Fruit fly (Drosophila melanogaster) whole organism, embryonic: ENCODE measurements around the gene CG6028.

ENCODE experiments used
- Adf1 ChIP-seq: fragments of 200-800 bp; sonication (Bioruptor generic); IDR thresholded peaks from 2 replicates; pipeline ENCODE4 v1.3.6; 2022; ENCODE audit warnings: missing biosample characterization, missing genetic modification characterization
- CG10267 ChIP-seq: fragments of 200-800 bp; sonication (Bioruptor generic); optimal IDR thresholded peaks from 2 replicates; lab custom pipeline; 2018; ENCODE audit warnings: missing biosample characterization, mild to moderate bottlenecking, missing genetic modification characterization, moderate library complexity
- CG11504 ChIP-seq: fragments of 200-800 bp; sonication (Bioruptor generic); optimal IDR thresholded peaks from 3 replicates; lab custom pipeline; 2019; ENCODE audit warnings: missing biosample characterization, mild to moderate bottlenecking, missing genetic modification characterization, moderate library complexity
- CG13287 ChIP-seq: fragments of 200-800 bp; sonication (Bioruptor generic); IDR thresholded peaks from 2 replicates; pipeline ENCODE4 v1.3.6; 2022; ENCODE audit warnings: missing biosample characterization, missing genetic modification characterization; ENCODE audit not compliant: partially characterized antibody
- CG13296 ChIP-seq: fragments of 200-800 bp; sonication (Bioruptor generic); optimal IDR thresholded peaks from 3 replicates; lab custom pipeline; 2018; ENCODE audit warnings: missing biosample characterization, mild to moderate bottlenecking, missing genetic modification characterization
- CG14667 ChIP-seq: fragments of 200-800 bp; sonication (Bioruptor generic); IDR thresholded peaks from 2 replicates; pipeline ENCODE4 v1.3.6; 2022; ENCODE audit warnings: missing biosample characterization, missing genetic modification characterization
- CG15011 ChIP-seq: fragments of 200-800 bp; sonication (Bioruptor generic); optimal IDR thresholded peaks from 3 replicates; lab custom pipeline; 2018; ENCODE audit warnings: missing biosample characterization, mild to moderate bottlenecking, missing genetic modification characterization
- CG16779 ChIP-seq: fragments of 200-800 bp; sonication (Bioruptor generic); IDR thresholded peaks from 2 replicates; pipeline ENCODE4 v1.3.6; 2022; ENCODE audit warnings: missing biosample characterization, missing genetic modification characterization
- CG31441 ChIP-seq: fragments of 200-800 bp; sonication (Bioruptor generic); IDR thresholded peaks from 2 replicates; pipeline ENCODE4 v1.3.6; 2022; ENCODE audit warnings: missing biosample characterization, missing genetic modification characterization
- CG4328 ChIP-seq: fragments of 200-800 bp; sonication (Bioruptor generic); optimal IDR thresholded peaks from 3 replicates; lab custom pipeline; 2017; ENCODE audit warnings: missing biosample characterization, missing genetic modification reagents, missing genetic modification characterization
- CG4617 ChIP-seq: fragments of 200-800 bp; sonication (Bioruptor generic); optimal IDR thresholded peaks from 3 replicates; lab custom pipeline; 2016; ENCODE audit warnings: missing biosample characterization, missing genetic modification characterization, borderline replicate concordance
- CG7839 ChIP-seq: fragments of 200-800 bp; sonication (Bioruptor generic); optimal IDR thresholded peaks from 3 replicates; lab custom pipeline; 2018; ENCODE audit warnings: missing biosample characterization, mild to moderate bottlenecking, missing genetic modification characterization, moderate library complexity
- CG8290 ChIP-seq, 3 experiments: fragments of 200-800 bp; sonication (Bioruptor generic); optimal IDR thresholded peaks; 2 replicates each; lab custom pipeline; 2016 to 2019; ENCODE audit warnings: missing biosample characterization in 3 of 3, missing genetic modification characterization in 3 of 3, mild to moderate bottlenecking in 2 of 3, moderate library complexity in 1 of 3
- CG9797 ChIP-seq: fragments of 200-800 bp; sonication (Bioruptor generic); optimal IDR thresholded peaks from 3 replicates; lab custom pipeline; 2018; ENCODE audit warnings: missing biosample characterization, mild to moderate bottlenecking, missing genetic modification characterization
- Ets65A ChIP-seq: fragments of 200-800 bp; sonication (Bioruptor generic); peaks from one replicate; lab custom pipeline; 2016; ENCODE audit warnings: missing biosample characterization, missing genetic modification characterization
- Fer1 ChIP-seq: fragments of 200-800 bp; sonication (Bioruptor generic); optimal IDR thresholded peaks from 2 replicates; lab custom pipeline; 2017; ENCODE audit warnings: missing biosample characterization, mild to moderate bottlenecking, missing genetic modification characterization
- HHEX ChIP-seq: fragments of 200-800 bp; sonication (Bioruptor generic); optimal IDR thresholded peaks from 3 replicates; lab custom pipeline; 2017; ENCODE audit warnings: missing biosample characterization, mild to moderate bottlenecking, missing genetic modification characterization, missing genetic modification reagents
- Hr78 ChIP-seq, 2 experiments: fragments of 200-800 bp in 1 of 2; fragments of >200 bp in 1 of 2; sonication (Bioruptor generic) in 1 of 2; optimal IDR thresholded peaks; 2 replicates each; lab custom pipeline; 2017 to 2019; ENCODE audit warnings: missing biosample characterization in 2 of 2, missing genetic modification characterization in 2 of 2, mild to moderate bottlenecking in 1 of 2, moderate library complexity in 1 of 2
- Mad ChIP-seq: fragments of 200-800 bp; sonication (Bioruptor generic); optimal IDR thresholded peaks from 2 replicates; lab custom pipeline; 2016; ENCODE audit warnings: missing biosample characterization, missing genetic modification characterization
- Rfx ChIP-seq: fragments of 200-800 bp; sonication (Bioruptor generic); IDR thresholded peaks from 2 replicates; pipeline ENCODE4 v1.3.6; 2022; ENCODE audit warnings: missing biosample characterization, missing genetic modification characterization
- br ChIP-seq: fragments of >200 bp; optimal IDR thresholded peaks from 2 replicates; lab custom pipeline; 2017
- bsh ChIP-seq, 2 experiments: fragments of 200-800 bp; sonication (Bioruptor generic); optimal IDR thresholded peaks; 2 replicates each; lab custom pipeline; 2017 to 2018; ENCODE audit warnings: mild to moderate bottlenecking in 2 of 2, missing biosample characterization in 2 of 2, missing genetic modification characterization in 2 of 2, moderate library complexity in 1 of 2
- cg ChIP-seq: fragments of 200-800 bp; sonication (Bioruptor generic); optimal IDR thresholded peaks from 3 replicates; lab custom pipeline; 2019; ENCODE audit warnings: missing biosample characterization, mild to moderate bottlenecking, missing genetic modification characterization, moderate library complexity
- crol ChIP-seq: fragments of 200-800 bp; sonication (Bioruptor generic); IDR thresholded peaks from 2 replicates; pipeline ENCODE4 v1.3.6; 2022; ENCODE audit warnings: missing biosample characterization, missing genetic modification characterization
- dmrt11E ChIP-seq: fragments of 200-800 bp; sonication (Bioruptor generic); optimal IDR thresholded peaks from 3 replicates; lab custom pipeline; 2018; ENCODE audit warnings: missing biosample characterization, mild to moderate bottlenecking, missing genetic modification characterization, moderate library complexity
- fd3F ChIP-seq: fragments of 200-800 bp; sonication (Bioruptor generic); optimal IDR thresholded peaks from 2 replicates; lab custom pipeline; 2018; ENCODE audit warnings: missing biosample characterization, mild to moderate bottlenecking, missing genetic modification characterization, moderate library complexity
- fd64A ChIP-seq: fragments of 200-800 bp; sonication (Bioruptor generic); optimal IDR thresholded peaks from 3 replicates; lab custom pipeline; 2018; ENCODE audit warnings: missing biosample characterization, mild to moderate bottlenecking, missing genetic modification characterization
- grn ChIP-seq: fragments of 200-800 bp; sonication (Bioruptor generic); optimal IDR thresholded peaks from 3 replicates; lab custom pipeline; 2017; ENCODE audit warnings: missing biosample characterization, missing genetic modification characterization
- gsb ChIP-seq: fragments of 200-800 bp; sonication (Bioruptor generic); IDR thresholded peaks from 2 replicates; pipeline ENCODE4 v1.3.6; 2022; ENCODE audit warnings: missing biosample characterization, missing genetic modification characterization
- gt ChIP-seq: fragments of 200-800 bp; sonication (Bioruptor generic); IDR thresholded peaks from 2 replicates; pipeline ENCODE4 v1.3.6; 2022; ENCODE audit warnings: missing biosample characterization, missing genetic modification characterization
- jing ChIP-seq: fragments of 200-800 bp; sonication (Bioruptor generic); optimal IDR thresholded peaks from 2 replicates; lab custom pipeline; 2018; ENCODE audit warnings: missing biosample characterization, mild to moderate bottlenecking, missing genetic modification characterization
- klu ChIP-seq: fragments of 200-800 bp; sonication (Bioruptor generic); IDR thresholded peaks from 2 replicates; pipeline ENCODE4 v1.3.6; 2022; ENCODE audit warnings: missing biosample characterization, missing genetic modification characterization
- kni ChIP-seq: fragments of 200-800 bp; sonication (Bioruptor generic); optimal IDR thresholded peaks from 3 replicates; lab custom pipeline; 2017; ENCODE audit warnings: mild to moderate bottlenecking, missing biosample characterization, missing genetic modification reagents, missing genetic modification characterization
- odd ChIP-seq: fragments of 200-800 bp; sonication (Bioruptor generic); optimal IDR thresholded peaks from 2 replicates; lab custom pipeline; 2017; ENCODE audit warnings: missing biosample characterization, mild to moderate bottlenecking, missing genetic modification characterization
- run ChIP-seq: fragments of 200-800 bp; sonication (Bioruptor generic); optimal IDR thresholded peaks from 3 replicates; lab custom pipeline; 2018; ENCODE audit warnings: missing biosample characterization, mild to moderate bottlenecking, missing genetic modification characterization
- sr ChIP-seq: fragments of 200-800 bp; sonication (Bioruptor generic); IDR thresholded peaks from 3 replicates; pipeline ENCODE4 v1.3.6; 2022; ENCODE audit warnings: missing biosample characterization, missing genetic modification characterization
- stwl ChIP-seq: fragments of 200-800 bp; sonication (Bioruptor generic); optimal IDR thresholded peaks from 3 replicates; lab custom pipeline; 2018; ENCODE audit warnings: missing biosample characterization, mild to moderate bottlenecking, missing genetic modification characterization, moderate library complexity
- sug ChIP-seq: fragments of 200-800 bp; optimal IDR thresholded peaks from 2 replicates; lab custom pipeline; 2019; ENCODE audit warnings: missing biosample characterization, mild to moderate bottlenecking, missing genetic modification characterization, moderate library complexity
- tll ChIP-seq, 2 experiments: fragments of 200-800 bp in 1 of 2; fragments of >200 bp in 1 of 2; sonication (Bioruptor generic) in 1 of 2; optimal IDR thresholded peaks; 2 replicates each; lab custom pipeline; 2017 to 2019; ENCODE audit warnings: missing biosample characterization in 2 of 2, missing genetic modification characterization in 2 of 2, mild to moderate bottlenecking in 1 of 2, moderate library complexity in 1 of 2
- z ChIP-seq: fragments of 200-800 bp; sonication (Bioruptor generic); IDR thresholded peaks from 3 replicates; pipeline ENCODE4 v1.3.6; 2022; ENCODE audit warnings: missing biosample characterization, missing genetic modification characterization

The CG6028 gene

dm6 chr3R:22053202-22053601 is 27.9 kb upstream of the CG6028 start (continued):
- no peak for TF ChIP-seq kni
- no peak for TF ChIP-seq sug (tag; lab: Kevin White, UChicago)
- no peak for TF ChIP-seq CG4617 (GFP tag; lab: Kevin White, UChicago)
- TF ChIP-seq run (tag; lab: Kevin White, UChicago): peak; percentile 53
- TF ChIP-seq dmrt11E: no peak
- no peak for TF ChIP-seq klu
- TF ChIP-seq CG16779: no peak
- TF ChIP-seq fd3F (GFP tag; lab: Kevin White, UChicago): no peak
- no peak for TF ChIP-seq CG31441 (GFP tag; lab: Robert Waterston, UW)
- no peak for TF ChIP-seq odd (GFP tag; lab: Kevin White, UChicago)
- no peak for TF ChIP-seq CG14667 (GFP tag; lab: Robert Waterston, UW)
- no peak for TF ChIP-seq grn
- TF ChIP-seq CG9797: no peak
- no peak for TF ChIP-seq z (GFP tag; lab: Robert Waterston, UW)
- no peak for TF ChIP-seq crol (GFP tag; lab: Robert Waterston, UW)
- no peak for TF ChIP-seq gt
- no peak for TF ChIP-seq CG13296 (GFP tag; lab: Kevin White, UChicago)
- TF ChIP-seq CG15011: no peak
- TF ChIP-seq CG8290 (GFP tag; optimal IDR thresholded peaks at IDR 0.05; lab: Kevin White, UChicago): no peak
- TF ChIP-seq CG8290 (tag; optimal IDR thresholded peaks at IDR 0.05; lab: Kevin White, UChicago): no peak
- no peak for TF ChIP-seq bsh (GFP tag; optimal IDR thresholded peaks at IDR 0.05; lab: Kevin White, UChicago)
- no peak for TF ChIP-seq Rfx (GFP tag; lab: Robert Waterston, UW)
- TF ChIP-seq CG7839 (tag; lab: Kevin White, UChicago): no peak
- TF ChIP-seq Hr78 (GFP tag; optimal IDR thresholded peaks at IDR 0.05; lab: Kevin White, UChicago): peak in 1 of 2 experiments; percentile 92
- TF ChIP-seq fd64A (GFP tag; lab: Kevin White, UChicago): peak; percentile 59
- TF ChIP-seq Mad: no peak

dm6 chr3R:22052235-22052634 is 26.9 kb upstream of the CG6028 start:
- TF ChIP-seq kni: peak; percentile 51
- no peak for TF ChIP-seq HHEX (GFP tag; lab: Kevin White, UChicago)
- no peak for TF ChIP-seq br
- no peak for TF ChIP-seq CG13287 (GFP tag; lab: Robert Waterston, UW)
- no peak for TF ChIP-seq CG4328 (GFP tag; lab: Kevin White, UChicago)
- peak; percentile 42 for TF ChIP-seq stwl (tag; lab: Kevin White, UChicago)
- TF ChIP-seq gsb (GFP tag; lab: Robert Waterston, UW): 0 out of 2 replicates have a peak, but pooled peaks have one; percentile 22
- TF ChIP-seq Adf1: no peak
- peak; percentile 28 for TF ChIP-seq cg (GFP tag; lab: Kevin White, UChicago)
- TF ChIP-seq CG11504 (tag; lab: Kevin White, UChicago): peak; percentile 13
- TF ChIP-seq CG10267: no peak
- TF ChIP-seq tll (GFP tag; optimal IDR thresholded peaks at IDR 0.05; lab: Kevin White, UChicago): peak in 1 of 2 experiments; percentile 64
- TF ChIP-seq Ets65A: peak; percentile 2
- TF ChIP-seq Fer1: no peak
- TF ChIP-seq sr: peak; percentile 84
- no peak for TF ChIP-seq jing (GFP tag; lab: Kevin White, UChicago)
- TF ChIP-seq, all 482 proteins: peak for 8
